Worm (Caenorhabditis elegans) whole organism, L2 larva: Measurements from ENCODE around the gene ZK228.1.
A peak's percentile ranks its signal among the peaks of the same experiment; 100 is the strongest.

Experiments used
- C34F6.9 ChIP-seq: fragments of 150-350 bp; optimal IDR thresholded peaks from 2 replicates; lab custom pipeline; 2014; ENCODE audit warnings: missing biosample characterization, missing genetic modification characterization
- F13H6.1 ChIP-seq: sonication (generic microtip); optimal IDR thresholded peaks from 2 replicates; lab custom pipeline; 2016; ENCODE audit warnings: missing genetic modification characterization, missing compliant biosample characterization
- Y55F3AM.14 ChIP-seq: fragments of 200-800 bp; sonication (Bioruptor generic); optimal IDR thresholded peaks from 2 replicates; lab custom pipeline; 2018; ENCODE audit warnings: mild to moderate bottlenecking, missing genetic modification characterization, missing compliant biosample characterization
- aly-2 ChIP-seq: fragments of 150-350 bp; optimal IDR thresholded peaks from 2 replicates; lab custom pipeline; 2014; ENCODE audit warnings: missing biosample characterization, missing genetic modification characterization
- blmp-1 ChIP-seq: sonication (generic microtip); optimal IDR thresholded peaks from 2 replicates; lab custom pipeline; 2017; ENCODE audit warnings: missing genetic modification characterization, mild to moderate bottlenecking, missing compliant biosample characterization, antibody characterized with exemption, moderate library complexity; ENCODE audit not compliant: insufficient read depth
- ceh-16 ChIP-seq: fragments of 150-350 bp; optimal IDR thresholded peaks from 2 replicates; lab custom pipeline; 2014; ENCODE audit warnings: missing biosample characterization, missing genetic modification characterization
- dmd-4 ChIP-seq: sonication (generic microtip); optimal IDR thresholded peaks from 2 replicates; lab custom pipeline; 2017; ENCODE audit warnings: missing biosample characterization, missing genetic modification characterization
- egl-27 ChIP-seq: sonication (generic microtip); optimal IDR thresholded peaks from 3 replicates; lab custom pipeline; 2017; ENCODE audit warnings: missing biosample characterization, missing genetic modification reagents, missing genetic modification characterization
- lin-13 ChIP-seq: fragments of 150-350 bp; optimal IDR thresholded peaks from 2 replicates; lab custom pipeline; 2014; ENCODE audit warnings: missing biosample characterization, missing genetic modification reagents, missing genetic modification characterization
- lsy-2 ChIP-seq, 2 experiments: fragments of 150-350 bp in 1 of 2; sonication (generic microtip) in 1 of 2; optimal IDR thresholded peaks; 2 replicates each; lab custom pipeline; 2014 to 2017; ENCODE audit warnings: missing biosample characterization in 2 of 2, missing genetic modification characterization in 2 of 2
- mdl-1 ChIP-seq, 2 experiments: fragments of 150-350 bp in 1 of 2; sonication (generic microtip) in 1 of 2; optimal IDR thresholded peaks; 2 replicates each; lab custom pipeline; 2017; ENCODE audit warnings: missing biosample characterization in 2 of 2, missing genetic modification characterization in 2 of 2
- nhr-10 ChIP-seq: sonication (generic microtip); optimal IDR thresholded peaks from 2 replicates; lab custom pipeline; 2017; ENCODE audit warnings: missing biosample characterization, missing genetic modification characterization
- nhr-11 ChIP-seq: fragments of 150-350 bp; optimal IDR thresholded peaks from 2 replicates; lab custom pipeline; 2014; ENCODE audit warnings: missing biosample characterization, missing genetic modification characterization
- nhr-129 ChIP-seq: fragments of 150-350 bp; optimal IDR thresholded peaks from 2 replicates; lab custom pipeline; 2014; ENCODE audit warnings: missing biosample characterization, missing genetic modification characterization
- nhr-25 ChIP-seq: fragments of 150-350 bp; sonication (generic microtip); optimal IDR thresholded peaks from 3 replicates; lab custom pipeline; 2014; ENCODE audit warnings: missing biosample characterization, missing genetic modification characterization
- peb-1 ChIP-seq: fragments of 150-350 bp; optimal IDR thresholded peaks from 2 replicates; lab custom pipeline; 2014; ENCODE audit warnings: missing biosample characterization, missing genetic modification characterization
- sem-4 ChIP-seq: fragments of 150-350 bp; optimal IDR thresholded peaks from 2 replicates; lab custom pipeline; 2014; ENCODE audit warnings: missing biosample characterization, missing genetic modification reagents, missing genetic modification characterization
- skn-1 ChIP-seq: sonication (generic microtip); optimal IDR thresholded peaks from 2 replicates; lab custom pipeline; 2017; ENCODE audit warnings: missing biosample characterization, missing genetic modification characterization
- sma-9 ChIP-seq, 2 experiments: fragments of 150-350 bp in 1 of 2; sonication (generic microtip) in 1 of 2; optimal IDR thresholded peaks; 2 replicates each; lab custom pipeline; 2014 to 2016; ENCODE audit warnings: missing genetic modification characterization in 2 of 2, mild to moderate bottlenecking in 1 of 2, missing biosample characterization in 1 of 2, missing compliant biosample characterization in 1 of 2, missing genetic modification reagents in 1 of 2, moderate library complexity in 1 of 2
- snpc-4 ChIP-seq: fragments of 150-350 bp; optimal IDR thresholded peaks from 2 replicates; lab custom pipeline; 2014; ENCODE audit warnings: missing biosample characterization, missing genetic modification characterization
- unc-39 ChIP-seq: fragments of 150-350 bp; optimal IDR thresholded peaks from 2 replicates; lab custom pipeline; 2014; ENCODE audit warnings: missing biosample characterization, missing genetic modification characterization
- unc-55 ChIP-seq: fragments of 150-350 bp; sonication (generic microtip); optimal IDR thresholded peaks from 3 replicates; lab custom pipeline; 2014; ENCODE audit warnings: missing biosample characterization, missing genetic modification reagents, missing genetic modification characterization
- unc-62 ChIP-seq: fragments of 150-350 bp; optimal IDR thresholded peaks from 2 replicates; lab custom pipeline; 2014; ENCODE audit warnings: missing biosample characterization, missing genetic modification reagents, missing genetic modification characterization
- zag-1 ChIP-seq: fragments of 150-350 bp; optimal IDR thresholded peaks from 2 replicates; lab custom pipeline; 2014; ENCODE audit warnings: missing biosample characterization, missing genetic modification characterization
- ztf-11 ChIP-seq: sonication (generic microtip); optimal IDR thresholded peaks from 2 replicates; lab custom pipeline; 2017; ENCODE audit warnings: missing biosample characterization, missing genetic modification characterization
- ztf-4 ChIP-seq: fragments of 150-350 bp; optimal IDR thresholded peaks from 2 replicates; lab custom pipeline; 2014; ENCODE audit warnings: missing biosample characterization, missing genetic modification characterization

ZK228.1 gene

DNA sequence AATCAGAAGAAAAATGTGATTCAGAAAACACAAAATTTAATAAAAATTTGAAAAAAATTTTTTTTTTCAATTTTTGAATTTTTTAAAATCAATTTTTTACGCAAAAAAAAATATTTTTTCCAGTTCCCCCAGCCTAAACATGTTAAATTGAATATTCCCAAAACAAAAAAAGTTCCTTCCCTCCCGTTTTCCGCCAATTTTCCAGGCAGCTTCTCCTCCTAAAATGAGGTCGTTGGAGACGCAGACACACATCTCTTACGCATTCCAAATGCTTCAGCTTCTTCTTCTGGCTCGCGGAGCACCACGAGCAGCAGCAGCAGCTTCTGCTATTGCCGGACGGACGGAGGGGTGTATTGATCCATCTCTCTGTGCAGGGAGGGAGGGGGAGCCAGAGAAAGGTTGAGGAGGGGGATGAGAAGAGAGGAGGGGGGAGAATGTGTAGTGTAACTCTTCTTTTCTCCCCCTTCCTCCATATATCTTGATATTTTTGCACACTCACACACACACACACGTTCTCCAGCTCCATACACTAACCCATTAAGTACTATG, 46.1 kb downstream of the ZK228.1 start:
- no peak for TF ChIP-seq sma-9 (GFP tag; optimal IDR thresholded peaks at IDR 0.05; lab: Kevin White, UChicago)
- no peak for TF ChIP-seq sma-9 (tag; optimal IDR thresholded peaks at IDR 0.05; lab: Kevin White, UChicago)
- TF ChIP-seq dmd-4 (tag; lab: Kevin White, UChicago): no peak
- TF ChIP-seq Y55F3AM.14 (GFP tag; lab: Kevin White, UChicago): no peak
- TF ChIP-seq unc-62 (GFP tag; lab: Kevin White, UChicago): no peak
- peak; percentile 52 for TF ChIP-seq nhr-129
- TF ChIP-seq C34F6.9 (tag; lab: Kevin White, UChicago): peak; percentile 69
- peak in 1 of 2 experiments; percentile 64 for TF ChIP-seq lsy-2 (tag; optimal IDR thresholded peaks at IDR 0.05; lab: Kevin White, UChicago)
- TF ChIP-seq ztf-11 (tag; lab: Kevin White, UChicago): no peak
- TF ChIP-seq unc-55 (GFP tag; lab: Kevin White, UChicago): peak; percentile 76
- TF ChIP-seq egl-27: no peak
- peak; percentile 31 for TF ChIP-seq unc-39 (tag; lab: Kevin White, UChicago)
- TF ChIP-seq mdl-1 (tag; optimal IDR thresholded peaks at IDR 0.05; lab: Kevin White, UChicago): peak in 1 of 2 experiments; percentile 55
- TF ChIP-seq zag-1 (tag; lab: Kevin White, UChicago): peak; percentile 67
- TF ChIP-seq snpc-4: peak; percentile 62
- TF ChIP-seq F13H6.1: peak; percentile 6

DNA sequence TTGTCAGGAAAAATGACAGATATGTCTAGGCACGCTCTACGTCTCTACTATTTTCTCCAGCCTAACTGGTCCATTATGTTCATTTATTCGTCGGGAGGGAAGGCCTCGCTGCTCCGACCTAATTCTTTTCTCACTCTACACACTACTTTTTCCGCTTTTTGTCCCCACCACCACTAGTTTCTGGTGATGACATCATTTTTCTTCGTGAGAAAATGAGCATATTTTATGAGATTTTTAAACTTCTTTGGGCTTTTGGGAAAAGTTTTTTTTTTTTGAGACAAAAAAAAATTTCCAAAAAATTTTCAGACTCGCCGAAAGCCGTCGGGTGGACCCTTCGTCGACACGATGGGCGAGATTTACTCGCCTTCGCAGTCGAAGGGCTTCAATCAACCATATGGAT, 47.7 kb downstream of the ZK228.1 start, which contains the start of gene slo-1:
Gene slo-1, plus strand, starts transcription at position 301 of the 400 bp plus-strand sequence.
- TF ChIP-seq blmp-1 (tag; lab: Kevin White, UChicago) (no peak), nhr-25 (no peak), unc-55 (GFP tag; lab: Kevin White, UChicago) (no peak), dmd-4 (tag; lab: Kevin White, UChicago) (no peak), nhr-11 (tag; lab: Kevin White, UChicago) (no peak), peb-1 (tag; lab: Kevin White, UChicago) (no peak), ceh-16 (no peak), ztf-11 (tag; lab: Kevin White, UChicago) (no peak), egl-27 (no peak), nhr-10 (tag; lab: Kevin White, UChicago) (no peak), sem-4 (tag; lab: Kevin White, UChicago) (no peak), skn-1 (tag; lab: Kevin White, UChicago) (no peak), aly-2 (tag; lab: Kevin White, UChicago) (no peak), ztf-4 (tag; lab: Kevin White, UChicago) (no peak), lin-13 (GFP tag; lab: Kevin White, UChicago) (no peak)
